Fruit fly (Drosophila melanogaster) whole organism, embryonic: ENCODE results near the gene CG7276.
A peak's percentile ranks its signal among the peaks of the same experiment; 100 is the strongest.

ENCODE experiments used
- Ada2b ChIP-seq: fragments of 200-800 bp; sonication (Bioruptor generic); IDR thresholded peaks from 2 replicates; pipeline ENCODE4 v1.3.6; 2022; ENCODE audit warnings: missing biosample characterization, missing genetic modification characterization
- Asciz ChIP-seq: fragments of 200-800 bp; sonication (Bioruptor generic); optimal IDR thresholded peaks from 2 replicates; lab custom pipeline; 2017; ENCODE audit warnings: missing biosample characterization, mild to moderate bottlenecking, missing genetic modification characterization, missing genetic modification reagents
- B-H2 ChIP-seq: fragments of 200-800 bp; sonication (Bioruptor generic); optimal IDR thresholded peaks from 2 replicates; lab custom pipeline; 2018; ENCODE audit warnings: missing biosample characterization, mild to moderate bottlenecking, missing genetic modification characterization
- CG10462 ChIP-seq: fragments of 200-800 bp; sonication (Bioruptor generic); optimal IDR thresholded peaks from 2 replicates; lab custom pipeline; 2016; ENCODE audit warnings: missing biosample characterization, missing genetic modification characterization
- CG10565 ChIP-seq: fragments of 200-800 bp; sonication (Bioruptor generic); optimal IDR thresholded peaks from 3 replicates; lab custom pipeline; 2016; ENCODE audit warnings: missing biosample characterization, mild to moderate bottlenecking, missing genetic modification characterization
- CG11504 ChIP-seq: fragments of 200-800 bp; sonication (Bioruptor generic); optimal IDR thresholded peaks from 3 replicates; lab custom pipeline; 2019; ENCODE audit warnings: missing biosample characterization, mild to moderate bottlenecking, missing genetic modification characterization, moderate library complexity
- CG11560 ChIP-seq: fragments of 200-800 bp; sonication (Bioruptor generic); IDR thresholded peaks from 3 replicates; pipeline ENCODE4 v1.3.6; 2022; ENCODE audit warnings: missing biosample characterization, missing genetic modification characterization
- CG13424 ChIP-seq: fragments of 200-800 bp; sonication (Bioruptor generic); optimal IDR thresholded peaks from 2 replicates; lab custom pipeline; 2019; ENCODE audit warnings: missing biosample characterization, mild to moderate bottlenecking, missing genetic modification characterization, moderate library complexity
- CG1603 ChIP-seq: fragments of 200-800 bp; sonication (Bioruptor generic); optimal IDR thresholded peaks from 2 replicates; lab custom pipeline; 2019; ENCODE audit warnings: missing biosample characterization, mild to moderate bottlenecking, missing genetic modification characterization, moderate library complexity
- CG1647 ChIP-seq: fragments of 200-800 bp; sonication (Bioruptor generic); optimal IDR thresholded peaks from 3 replicates; lab custom pipeline; 2016; ENCODE audit warnings: missing biosample characterization, missing genetic modification characterization
- CG18476 ChIP-seq: fragments of 200-800 bp; sonication (Bioruptor generic); optimal IDR thresholded peaks from 2 replicates; lab custom pipeline; 2016; ENCODE audit warnings: missing biosample characterization, mild to moderate bottlenecking, missing genetic modification characterization
- CG2116 ChIP-seq: fragments of 200-800 bp; sonication (Bioruptor generic); optimal IDR thresholded peaks from 3 replicates; lab custom pipeline; 2018; ENCODE audit warnings: missing biosample characterization, mild to moderate bottlenecking, missing genetic modification characterization
- CG30020 ChIP-seq: fragments of 200-800 bp; optimal IDR thresholded peaks from 2 replicates; lab custom pipeline; 2019; ENCODE audit warnings: missing biosample characterization, mild to moderate bottlenecking, missing genetic modification characterization, moderate library complexity
- CG31365 ChIP-seq: fragments of 200-800 bp; sonication (Bioruptor generic); optimal IDR thresholded peaks from 2 replicates; lab custom pipeline; 2018; ENCODE audit warnings: missing biosample characterization, mild to moderate bottlenecking, missing genetic modification characterization
- CG3847 ChIP-seq: fragments of 200-800 bp; sonication (Bioruptor generic); IDR thresholded peaks from 2 replicates; pipeline ENCODE4 v1.3.6; 2022; ENCODE audit warnings: missing biosample characterization, missing genetic modification characterization
- CG4707 ChIP-seq: fragments of 200-800 bp; sonication (Bioruptor generic); optimal IDR thresholded peaks from 2 replicates; lab custom pipeline; 2018; ENCODE audit warnings: missing biosample characterization, mild to moderate bottlenecking, missing genetic modification characterization, moderate library complexity
- CG8281 ChIP-seq: fragments of 200-800 bp; sonication (Bioruptor generic); optimal IDR thresholded peaks from 2 replicates; lab custom pipeline; 2018; ENCODE audit warnings: missing biosample characterization, mild to moderate bottlenecking, missing genetic modification characterization, moderate library complexity
- CG8944 ChIP-seq: fragments of 200-800 bp; sonication (Bioruptor generic); optimal IDR thresholded peaks from 3 replicates; lab custom pipeline; 2016; ENCODE audit warnings: missing biosample characterization, missing genetic modification characterization
- CG9215 ChIP-seq: fragments of 200-800 bp; sonication (Bioruptor generic); IDR thresholded peaks from 2 replicates; pipeline ENCODE4 v1.3.6; 2022; ENCODE audit warnings: missing biosample characterization, missing genetic modification characterization
- CG9609 ChIP-seq: fragments of 200-800 bp; sonication (Bioruptor generic); optimal IDR thresholded peaks from 3 replicates; lab custom pipeline; 2016; ENCODE audit warnings: missing biosample characterization, missing genetic modification characterization
- CG9817 ChIP-seq: fragments of 200-800 bp; sonication (Bioruptor generic); optimal IDR thresholded peaks from 2 replicates; lab custom pipeline; 2018; ENCODE audit warnings: missing biosample characterization, mild to moderate bottlenecking, missing genetic modification characterization, moderate library complexity
- Dad ChIP-seq: fragments of 200-800 bp; sonication (Bioruptor generic); optimal IDR thresholded peaks from 3 replicates; lab custom pipeline; 2016; ENCODE audit warnings: missing biosample characterization, missing genetic modification characterization
- Dip2 ChIP-seq: fragments of 200-800 bp; sonication (Bioruptor generic); IDR thresholded peaks from 2 replicates; pipeline ENCODE4 v1.3.6; 2022; ENCODE audit warnings: missing biosample characterization, missing genetic modification characterization
- Elba2 ChIP-seq: fragments of 200-800 bp; sonication (Bioruptor generic); optimal IDR thresholded peaks from 3 replicates; lab custom pipeline; 2016; ENCODE audit warnings: missing biosample characterization, missing genetic modification characterization
- Hmx ChIP-seq: fragments of 200-800 bp; sonication (Bioruptor generic); optimal IDR thresholded peaks from 2 replicates; lab custom pipeline; 2016; ENCODE audit warnings: missing biosample characterization, missing genetic modification characterization
- Jarid2 ChIP-seq: fragments of 200-800 bp; sonication (Bioruptor generic); optimal IDR thresholded peaks from 3 replicates; lab custom pipeline; 2017; ENCODE audit warnings: mild to moderate bottlenecking, missing biosample characterization, missing genetic modification reagents, missing genetic modification characterization
- Lhr ChIP-seq: fragments of 200-800 bp; sonication (Bioruptor generic); optimal IDR thresholded peaks from 3 replicates; lab custom pipeline; 2017; ENCODE audit warnings: mild to moderate bottlenecking, missing biosample characterization, missing genetic modification reagents, missing genetic modification characterization
- Poxn ChIP-seq: fragments of 200-800 bp; sonication (Bioruptor generic); IDR thresholded peaks from 2 replicates; pipeline ENCODE4 v1.3.6; 2022; ENCODE audit warnings: missing biosample characterization, missing genetic modification characterization
- al ChIP-seq: fragments of 200-800 bp; sonication (Bioruptor generic); IDR thresholded peaks from 2 replicates; pipeline ENCODE4 v1.3.6; 2022; ENCODE audit warnings: missing biosample characterization, missing genetic modification characterization
- ap ChIP-seq: fragments of 200-800 bp; sonication (Bioruptor generic); IDR thresholded peaks from 2 replicates; pipeline ENCODE4 v1.3.6; 2022; ENCODE audit warnings: missing biosample characterization, missing genetic modification characterization
- bowl ChIP-seq: fragments of 200-800 bp; sonication (Bioruptor generic); IDR thresholded peaks from 2 replicates; pipeline ENCODE4 v1.3.6; 2022; ENCODE audit warnings: missing biosample characterization, missing genetic modification characterization
- cad ChIP-seq: fragments of >200 bp; optimal IDR thresholded peaks from 2 replicates; lab custom pipeline; 2017; ENCODE audit warnings: missing biosample characterization, missing genetic modification characterization
- cato ChIP-seq: fragments of 200-800 bp; sonication (Bioruptor generic); optimal IDR thresholded peaks from 2 replicates; lab custom pipeline; 2016; ENCODE audit warnings: missing biosample characterization, missing genetic modification characterization, borderline replicate concordance
- corto ChIP-seq: fragments of 200-800 bp; sonication (Bioruptor generic); optimal IDR thresholded peaks from 2 replicates; lab custom pipeline; 2016; ENCODE audit warnings: missing biosample characterization, mild to moderate bottlenecking, missing genetic modification characterization, moderate library complexity
- crp ChIP-seq, 2 experiments: fragments of 200-800 bp; sonication (Bioruptor generic); optimal IDR thresholded peaks; 2 replicates in 1 of 2; 3 replicates in 1 of 2; lab custom pipeline; 2017; ENCODE audit warnings: missing biosample characterization in 2 of 2, missing genetic modification characterization in 2 of 2, mild to moderate bottlenecking in 1 of 2, moderate library complexity in 1 of 2
- cwo ChIP-seq: fragments of 200-800 bp; sonication (Bioruptor generic); optimal IDR thresholded peaks from 3 replicates; lab custom pipeline; 2017; ENCODE audit warnings: missing biosample characterization, missing genetic modification characterization, mild to moderate bottlenecking, moderate library complexity, missing genetic modification reagents
- emc ChIP-seq: fragments of 200-800 bp; sonication (Bioruptor generic); optimal IDR thresholded peaks from 2 replicates; lab custom pipeline; 2016; ENCODE audit warnings: missing biosample characterization, missing genetic modification characterization
- esg ChIP-seq: fragments of 200-800 bp; sonication (Bioruptor generic); conservative IDR thresholded peaks from 2 replicates; pipeline ENCODE4 v1.3.6; 2022; ENCODE audit warnings: missing biosample characterization, missing genetic modification characterization
- fd3F ChIP-seq: fragments of 200-800 bp; sonication (Bioruptor generic); optimal IDR thresholded peaks from 2 replicates; lab custom pipeline; 2018; ENCODE audit warnings: missing biosample characterization, mild to moderate bottlenecking, missing genetic modification characterization, moderate library complexity
- fru ChIP-seq: fragments of >200 bp; optimal IDR thresholded peaks from 2 replicates; lab custom pipeline; 2017
- gsb ChIP-seq: fragments of 200-800 bp; sonication (Bioruptor generic); IDR thresholded peaks from 2 replicates; pipeline ENCODE4 v1.3.6; 2022; ENCODE audit warnings: missing biosample characterization, missing genetic modification characterization
- h ChIP-seq: fragments of >200 bp; optimal IDR thresholded peaks from 2 replicates; lab custom pipeline; 2017
- hbn ChIP-seq: fragments of 200-800 bp; sonication (Bioruptor generic); IDR thresholded peaks from 2 replicates; pipeline ENCODE4 v1.3.6; 2022; ENCODE audit warnings: missing biosample characterization, missing genetic modification characterization; ENCODE audit not compliant: partially characterized antibody
- maf-S ChIP-seq: fragments of 200-800 bp; sonication (Bioruptor generic); optimal IDR thresholded peaks from 2 replicates; lab custom pipeline; 2016; ENCODE audit warnings: missing biosample characterization, missing genetic modification characterization
- onecut ChIP-seq: fragments of 200-800 bp; sonication (Bioruptor generic); IDR thresholded peaks from 2 replicates; pipeline ENCODE4 v1.3.6; 2022; ENCODE audit warnings: missing biosample characterization, missing genetic modification characterization
- pfk ChIP-seq: fragments of 200-800 bp; sonication (Bioruptor generic); optimal IDR thresholded peaks from 2 replicates; lab custom pipeline; 2018; ENCODE audit warnings: missing biosample characterization, mild to moderate bottlenecking, missing genetic modification characterization, moderate library complexity
- pho ChIP-seq: fragments of 200-800 bp; sonication (Bioruptor generic); optimal IDR thresholded peaks from 2 replicates; lab custom pipeline; 2016; ENCODE audit warnings: missing biosample characterization, missing genetic modification characterization
- sisA ChIP-seq: fragments of 200-800 bp; sonication (Bioruptor generic); IDR thresholded peaks from 2 replicates; pipeline ENCODE4 v1.3.6; 2022; ENCODE audit warnings: missing biosample characterization, missing genetic modification characterization
- stwl ChIP-seq: fragments of 200-800 bp; sonication (Bioruptor generic); optimal IDR thresholded peaks from 3 replicates; lab custom pipeline; 2018; ENCODE audit warnings: missing biosample characterization, mild to moderate bottlenecking, missing genetic modification characterization, moderate library complexity
- tio ChIP-seq: fragments of 200-800 bp; sonication (Bioruptor generic); optimal IDR thresholded peaks from 2 replicates; lab custom pipeline; 2017; ENCODE audit warnings: missing biosample characterization, missing genetic modification characterization, inconsistent platforms

Gene CG7276

dm6 chr3L:15533402-15534129 is 35.6 kb downstream of the CG7276 start (continued):
- TF ChIP-seq CG1603 (peak; percentile 36), CG8944 (GFP tag; lab: Kevin White, UChicago) (peak; percentile 40), maf-S (no peak), emc (GFP tag; lab: Kevin White, UChicago) (no peak), h (no peak), Hmx (no peak), fru (lab: Kevin White, UChicago) (no peak), fd3F (GFP tag; lab: Kevin White, UChicago) (no peak), al (peak; percentile 24; the same call in 1 of the 2 replicates), onecut (GFP tag; lab: Robert Waterston, UW) (no peak), bowl (GFP tag; lab: Robert Waterston, UW) (no peak), Jarid2 (GFP tag; lab: Kevin White, UChicago) (no peak), CG3847 (GFP tag; lab: Robert Waterston, UW) (no peak), pfk (GFP tag; lab: Kevin White, UChicago) (no peak), esg (peak; percentile 18; the same call in 1 of the 2 replicates), CG31365 (no peak), CG1647 (GFP tag; lab: Kevin White, UChicago) (peak; percentile 22), corto (GFP tag; lab: Kevin White, UChicago) (peak; percentile 3), CG11504 (peak; percentile 59), CG18476 (GFP tag; lab: Kevin White, UChicago) (no peak), CG9215 (peak; percentile 11; the same call in 1 of the 2 replicates), Dip2 (GFP tag; lab: Robert Waterston, UW) (no peak), Ada2b (GFP tag; lab: Robert Waterston, UW) (peak; percentile 33; the same call in 1 of the 2 replicates), hbn (GFP tag; lab: Robert Waterston, UW) (no peak), gsb (no peak), CG10565 (GFP tag; lab: Kevin White, UChicago) (no peak), CG9609 (no peak), Asciz (GFP tag; lab: Kevin White, UChicago) (peak; percentile 30), stwl (tag; lab: Kevin White, UChicago) (no peak), CG9817 (peak; percentile 28), CG8281 (tag; lab: Kevin White, UChicago) (peak; percentile 11), CG10462 (no peak), CG13424 (tag; lab: Kevin White, UChicago) (peak; percentile 49), cato (GFP tag; lab: Kevin White, UChicago) (no peak), sisA (GFP tag; lab: Robert Waterston, UW) (peak; percentile 16; the same call in 1 of the 2 replicates), CG4707 (GFP tag; lab: Kevin White, UChicago) (peak; percentile 24), ap (no peak), Elba2 (GFP tag; lab: Kevin White, UChicago) (no peak), Lhr (GFP tag; lab: Kevin White, UChicago) (no peak), cad (GFP tag; lab: Kevin White, UChicago) (no peak), tio (GFP tag; lab: Kevin White, UChicago) (no peak), Dad (GFP tag; lab: Kevin White, UChicago) (no peak), CG2116 (no peak), cwo (GFP tag; lab: Kevin White, UChicago) (peak; percentile 5), CG11560 (tag; lab: Robert Waterston, UW) (no peak), B-H2 (GFP tag; lab: Kevin White, UChicago) (no peak), Poxn (no peak), pho (GFP tag; lab: Kevin White, UChicago) (no peak), crp (GFP tag; optimal IDR thresholded peaks at IDR 0.05; lab: Kevin White, UChicago) (no peak), CG30020 (no peak)
